Fruit fly (Drosophila melanogaster): ENCODE data around the gene CG46440.
A peak's percentile ranks its signal among the peaks of the same experiment; 100 is the strongest.

Gene CG46440

DNA sequence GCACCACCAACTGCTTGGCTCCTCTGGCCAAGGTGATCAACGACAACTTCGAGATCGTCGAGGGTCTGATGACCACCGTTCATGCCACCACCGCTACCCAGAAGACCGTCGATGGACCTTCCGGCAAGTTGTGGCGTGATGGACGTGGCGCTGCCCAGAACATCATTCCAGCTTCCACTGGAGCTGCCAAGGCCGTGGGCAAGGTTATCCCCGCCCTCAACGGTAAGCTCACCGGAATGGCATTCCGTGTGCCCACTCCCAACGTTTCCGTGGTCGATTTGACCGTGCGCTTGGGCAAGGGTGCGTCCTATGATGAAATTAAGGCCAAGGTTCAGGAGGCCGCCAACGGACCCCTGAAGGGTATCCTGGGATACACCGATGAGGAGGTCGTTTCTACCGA, 11.2 kb upstream of the CG46440 start:
- TF ChIP-seq Jra (GFP tag; optimal IDR thresholded peaks at IDR 0.05) (no peak), Vsx2 (GFP tag; optimal IDR thresholded peaks at IDR 0.05; ENCODE audit: partially characterized antibody) (no peak), CG32264 (GFP tag; optimal IDR thresholded peaks at IDR 0.05) (no peak), Hr78 (GFP tag; optimal IDR thresholded peaks at IDR 0.05) (no peak), tai (GFP tag; optimal IDR thresholded peaks at IDR 0.05) (no peak), sv (GFP tag; optimal IDR thresholded peaks at IDR 0.05) (no peak), dl (GFP tag; optimal IDR thresholded peaks at IDR 0.05; ENCODE audit: insufficient read depth in 1 of 2, partially characterized antibody in 2 of 2) (no peak), Abd-B (GFP tag; optimal IDR thresholded peaks at IDR 0.05) (no peak), lola (GFP tag; optimal IDR thresholded peaks at IDR 0.05) (no peak), ey (GFP tag; optimal IDR thresholded peaks at IDR 0.05) (no peak), usp (GFP tag; optimal IDR thresholded peaks at IDR 0.05) (no peak), fru (GFP tag; optimal IDR thresholded peaks at IDR 0.05) (no peak), Rel (GFP tag; optimal IDR thresholded peaks at IDR 0.05) (no peak), Rel (tag; optimal IDR thresholded peaks at IDR 0.05) (no peak), psq (GFP tag; optimal IDR thresholded peaks at IDR 0.05) (no peak), GATAd (GFP tag; optimal IDR thresholded peaks at IDR 0.05) (no peak)

DNA sequence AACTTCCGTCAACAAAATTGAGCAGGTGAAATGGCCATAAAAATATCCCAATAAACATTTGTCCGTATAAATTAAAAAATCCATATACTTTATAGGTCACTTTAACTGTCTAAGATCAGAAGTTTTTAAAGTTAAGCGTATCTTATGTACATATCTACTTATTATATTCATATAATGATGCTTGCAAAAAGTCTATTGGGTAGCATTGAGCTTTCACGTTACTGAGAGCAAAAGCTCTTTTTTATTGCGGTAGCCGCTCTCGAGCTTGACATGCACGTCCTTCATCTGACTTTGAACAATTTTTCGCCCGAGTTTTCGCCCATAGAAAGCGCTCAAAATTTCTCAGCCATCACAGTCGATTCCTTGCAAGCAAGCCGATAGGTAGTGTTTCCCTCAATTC, 10.2 kb upstream of the CG46440 start, which contains the start of gene Gapdh2:
TSS of gene Gapdh2 (plus strand) at position 283 of the 400 bp plus-strand sequence.
- TF ChIP-seq Hr78 (GFP tag; optimal IDR thresholded peaks at IDR 0.05) (no peak), CG32264 (GFP tag; optimal IDR thresholded peaks at IDR 0.05) (peak; percentile 99), HLH106 (tag; optimal IDR thresholded peaks at IDR 0.05) (peak; percentile 100), brk (GFP tag; optimal IDR thresholded peaks at IDR 0.05) (peak; percentile 99), usp (GFP tag; optimal IDR thresholded peaks at IDR 0.05) (no peak), dmrt93B (GFP tag; optimal IDR thresholded peaks at IDR 0.05) (peak; percentile 99), fru (GFP tag; optimal IDR thresholded peaks at IDR 0.05) (peak; percentile 100), br (GFP tag; optimal IDR thresholded peaks at IDR 0.05) (peak; percentile 99), OdsH (GFP tag; optimal IDR thresholded peaks at IDR 0.05) (peak; percentile 100), Rel (GFP tag; optimal IDR thresholded peaks at IDR 0.05) (peak; percentile 99), Rel (tag; optimal IDR thresholded peaks at IDR 0.05) (peak; percentile 99), Jra (GFP tag; optimal IDR thresholded peaks at IDR 0.05) (peak; percentile 99), CrebA (GFP tag; optimal IDR thresholded peaks at IDR 0.05; ENCODE audit: borderline replicate concordance) (peak; percentile 98), pan (optimal IDR thresholded peaks at IDR 0.05) (no peak), psq (GFP tag; optimal IDR thresholded peaks at IDR 0.05) (peak; percentile 99), dl (GFP tag; optimal IDR thresholded peaks at IDR 0.05; ENCODE audit: insufficient read depth in 1 of 2, partially characterized antibody in 2 of 2) (no peak), dsf (GFP tag; optimal IDR thresholded peaks at IDR 0.05; ENCODE audit: borderline replicate concordance) (peak; percentile 98), rgr (GFP tag; optimal IDR thresholded peaks at IDR 0.05) (peak; percentile 100), CG9705 (GFP tag; optimal IDR thresholded peaks at IDR 0.05) (peak; percentile 100), Vsx2 (GFP tag; optimal IDR thresholded peaks at IDR 0.05; ENCODE audit: partially characterized antibody) (no peak), Sp1 (GFP tag; optimal IDR thresholded peaks at IDR 0.05) (peak; percentile 100), sv (GFP tag; optimal IDR thresholded peaks at IDR 0.05) (peak; percentile 99), N (GFP tag; optimal IDR thresholded peaks at IDR 0.05) (no peak), Hnf4 (GFP tag; optimal IDR thresholded peaks at IDR 0.05) (peak; percentile 99), Abd-B (GFP tag; optimal IDR thresholded peaks at IDR 0.05) (no peak), tai (GFP tag; optimal IDR thresholded peaks at IDR 0.05) (peak; percentile 98), Dfd (GFP tag; optimal IDR thresholded peaks at IDR 0.05) (peak; percentile 97), woc (GFP tag; optimal IDR thresholded peaks at IDR 0.05) (peak; percentile 99), foxo (GFP tag; optimal IDR thresholded peaks at IDR 0.05) (peak; percentile 98 to 100), Hr83 (GFP tag; optimal IDR thresholded peaks at IDR 0.05; ENCODE audit: poor library complexity, severe bottlenecking) (peak; percentile 85), h (GFP tag; optimal IDR thresholded peaks at IDR 0.05) (peak; percentile 100), Mio (GFP tag; optimal IDR thresholded peaks at IDR 0.05) (peak; percentile 92), sage (GFP tag; optimal IDR thresholded peaks at IDR 0.05) (peak; percentile 99), ey (GFP tag; optimal IDR thresholded peaks at IDR 0.05) (peak; percentile 99), lola (GFP tag; optimal IDR thresholded peaks at IDR 0.05) (no peak), GATAd (GFP tag; optimal IDR thresholded peaks at IDR 0.05) (peak; percentile 95)

DNA sequence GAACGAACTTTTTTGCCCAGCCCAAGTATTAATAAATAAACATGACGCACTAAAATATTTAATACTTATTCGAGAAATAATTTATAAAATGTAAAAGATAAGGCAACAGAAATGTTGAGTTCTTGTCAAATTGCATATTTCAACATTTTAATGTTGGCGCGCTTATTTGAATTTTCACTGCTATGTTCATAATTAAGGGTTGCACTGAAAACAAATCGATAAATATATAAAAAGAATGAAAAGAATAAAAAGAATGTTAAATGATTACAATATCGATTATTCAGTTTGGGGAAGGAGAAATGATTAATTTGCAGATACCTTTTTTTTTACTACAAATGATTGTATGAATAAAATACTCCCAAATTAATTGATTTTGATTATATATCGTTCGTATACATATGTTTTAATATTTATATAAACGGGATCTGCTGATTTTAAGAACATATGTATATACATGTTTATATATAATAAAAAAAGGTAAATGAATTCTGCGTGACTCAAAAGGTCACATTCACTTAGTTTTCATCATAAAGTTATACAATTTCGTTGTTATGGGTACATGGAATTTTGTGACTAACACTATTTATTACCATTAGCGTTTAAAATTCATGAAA, 9.3 kb upstream of the CG46440 start:
- TF ChIP-seq OdsH (GFP tag; optimal IDR thresholded peaks at IDR 0.05) (no peak), GATAd (GFP tag; optimal IDR thresholded peaks at IDR 0.05) (no peak)

All from whole organism, wandering third instar larva.